Worm (Caenorhabditis elegans): Measurements from ENCODE around the gene Y40C5A.4.

DNA sequence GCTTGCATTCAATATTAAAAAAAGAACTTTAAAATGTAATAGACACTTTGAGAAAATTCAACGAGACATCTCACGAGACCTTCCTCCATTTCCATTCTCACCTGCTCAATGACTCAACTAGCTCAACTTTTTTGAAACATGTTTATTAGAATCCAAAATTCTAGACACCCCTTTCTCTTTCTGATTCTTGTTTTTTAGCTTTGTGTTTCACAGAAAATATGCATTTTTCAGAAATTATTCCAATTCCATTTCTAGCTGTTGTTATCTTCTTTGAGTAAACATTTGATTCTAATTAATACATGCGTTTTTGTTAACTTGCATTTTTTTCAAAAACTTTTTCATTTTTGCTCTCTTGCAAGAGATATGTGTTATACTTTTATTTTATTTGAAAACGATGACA lies 63.4 kb downstream of the Y40C5A.4 start:
- TF ChIP-seq W03F9.2 (tag; optimal IDR thresholded peaks at IDR 0.05): no peak
- TF ChIP-seq him-1 (tag; optimal IDR thresholded peaks at IDR 0.05): no peak
- no peak for TF ChIP-seq dao-5 (tag; optimal IDR thresholded peaks at IDR 0.05)

Measured in whole organism, L4/young adult.